Fruit fly (Drosophila melanogaster) whole organism, embryonic: ENCODE measurements around the gene CG5171.
A peak's percentile ranks its signal among the peaks of the same experiment; 100 is the strongest.

Source experiments
- Abd-B ChIP-seq: fragments of 200-800 bp; sonication (Bioruptor generic); optimal IDR thresholded peaks from 2 replicates; lab custom pipeline; 2018; ENCODE audit warnings: missing biosample characterization, mild to moderate bottlenecking, missing genetic modification characterization, moderate library complexity
- CG10267 ChIP-seq: fragments of 200-800 bp; sonication (Bioruptor generic); optimal IDR thresholded peaks from 2 replicates; lab custom pipeline; 2018; ENCODE audit warnings: missing biosample characterization, mild to moderate bottlenecking, missing genetic modification characterization, moderate library complexity
- CG12236 ChIP-seq: fragments of 200-800 bp; sonication (Bioruptor generic); optimal IDR thresholded peaks from 2 replicates; lab custom pipeline; 2016; ENCODE audit warnings: missing biosample characterization, missing genetic modification characterization
- CG12659 ChIP-seq: fragments of 200-800 bp; sonication (Bioruptor generic); optimal IDR thresholded peaks from 3 replicates; lab custom pipeline; 2017; ENCODE audit warnings: mild to moderate bottlenecking, missing biosample characterization, missing genetic modification reagents, missing genetic modification characterization
- CG13624 ChIP-seq: fragments of 200-800 bp; sonication (Bioruptor generic); optimal IDR thresholded peaks from 2 replicates; lab custom pipeline; 2016; ENCODE audit warnings: missing biosample characterization, missing genetic modification characterization
- CG16779 ChIP-seq: fragments of 200-800 bp; sonication (Bioruptor generic); IDR thresholded peaks from 2 replicates; pipeline ENCODE4 v1.3.6; 2022; ENCODE audit warnings: missing biosample characterization, missing genetic modification characterization
- CG17912 ChIP-seq: fragments of 200-800 bp; sonication (Bioruptor generic); optimal IDR thresholded peaks from 2 replicates; lab custom pipeline; 2018; ENCODE audit warnings: missing biosample characterization, mild to moderate bottlenecking, missing genetic modification characterization
- CG1792 ChIP-seq: fragments of 200-800 bp; sonication (Bioruptor generic); optimal IDR thresholded peaks from 2 replicates; lab custom pipeline; 2016; ENCODE audit warnings: missing biosample characterization, missing genetic modification characterization
- CG18011 ChIP-seq: fragments of 200-800 bp; sonication (Bioruptor generic); optimal IDR thresholded peaks from 2 replicates; lab custom pipeline; 2017; ENCODE audit warnings: missing biosample characterization, missing genetic modification characterization, mild to moderate bottlenecking, moderate library complexity, missing genotype
- CG18599 ChIP-seq: fragments of 200-800 bp; sonication (Bioruptor generic); optimal IDR thresholded peaks from 3 replicates; lab custom pipeline; 2017; ENCODE audit warnings: missing biosample characterization, missing genetic modification characterization, mild to moderate bottlenecking, moderate library complexity, missing genetic modification reagents
- CG31224 ChIP-seq: fragments of 200-800 bp; sonication (Bioruptor generic); IDR thresholded peaks from 2 replicates; pipeline ENCODE4 v1.3.6; 2022; ENCODE audit warnings: missing biosample characterization, missing genetic modification characterization
- CG31441 ChIP-seq: fragments of 200-800 bp; sonication (Bioruptor generic); IDR thresholded peaks from 2 replicates; pipeline ENCODE4 v1.3.6; 2022; ENCODE audit warnings: missing biosample characterization, missing genetic modification characterization
- CG32532 ChIP-seq: fragments of 200-800 bp; sonication (Bioruptor generic); IDR thresholded peaks from 2 replicates; pipeline ENCODE4 v1.3.6; 2022; ENCODE audit warnings: missing biosample characterization, missing genetic modification characterization
- CG4617 ChIP-seq: fragments of 200-800 bp; sonication (Bioruptor generic); optimal IDR thresholded peaks from 3 replicates; lab custom pipeline; 2016; ENCODE audit warnings: missing biosample characterization, missing genetic modification characterization, borderline replicate concordance
- CG5953 ChIP-seq: fragments of 200-800 bp; sonication (Bioruptor generic); IDR thresholded peaks from 2 replicates; pipeline ENCODE4 v1.3.6; 2022; ENCODE audit warnings: missing biosample characterization, missing genetic modification characterization
- CG9609 ChIP-seq: fragments of 200-800 bp; sonication (Bioruptor generic); optimal IDR thresholded peaks from 3 replicates; lab custom pipeline; 2016; ENCODE audit warnings: missing biosample characterization, missing genetic modification characterization
- CG9876 ChIP-seq: fragments of 200-800 bp; sonication (Bioruptor generic); optimal IDR thresholded peaks from 2 replicates; lab custom pipeline; 2016; ENCODE audit warnings: missing biosample characterization, missing genetic modification characterization
- Dfd ChIP-seq, 2 experiments: fragments of >200 bp; optimal IDR thresholded peaks; 2 replicates each; lab custom pipeline; 2017; ENCODE audit warnings: missing biosample characterization in 2 of 2, missing genetic modification characterization in 2 of 2
- Fer1 ChIP-seq: fragments of 200-800 bp; sonication (Bioruptor generic); optimal IDR thresholded peaks from 2 replicates; lab custom pipeline; 2017; ENCODE audit warnings: missing biosample characterization, mild to moderate bottlenecking, missing genetic modification characterization
- Fer2 ChIP-seq: fragments of 200-800 bp; sonication (Bioruptor generic); optimal IDR thresholded peaks from 2 replicates; lab custom pipeline; 2018; ENCODE audit warnings: missing biosample characterization, mild to moderate bottlenecking, missing genetic modification characterization, moderate library complexity
- Fer3 ChIP-seq: fragments of 200-800 bp; sonication (Bioruptor generic); optimal IDR thresholded peaks from 2 replicates; lab custom pipeline; 2018; ENCODE audit warnings: missing biosample characterization, mild to moderate bottlenecking, missing genetic modification characterization, moderate library complexity
- HHEX ChIP-seq: fragments of 200-800 bp; sonication (Bioruptor generic); optimal IDR thresholded peaks from 3 replicates; lab custom pipeline; 2017; ENCODE audit warnings: missing biosample characterization, mild to moderate bottlenecking, missing genetic modification characterization, missing genetic modification reagents
- HLH3B ChIP-seq: fragments of 200-800 bp; sonication (Bioruptor generic); IDR thresholded peaks from 2 replicates; pipeline ENCODE4 v1.3.6; 2022; ENCODE audit warnings: missing biosample characterization, missing genetic modification characterization
- HLH54F ChIP-seq: fragments of 200-800 bp; sonication (Bioruptor generic); optimal IDR thresholded peaks from 3 replicates; lab custom pipeline; 2016; ENCODE audit warnings: missing biosample characterization, missing genetic modification characterization
- Hey ChIP-seq: fragments of 200-800 bp; sonication (Bioruptor generic); optimal IDR thresholded peaks from 3 replicates; lab custom pipeline; 2018; ENCODE audit warnings: missing biosample characterization, mild to moderate bottlenecking, missing genetic modification characterization
- Hr78 ChIP-seq, 2 experiments: fragments of 200-800 bp in 1 of 2; fragments of >200 bp in 1 of 2; sonication (Bioruptor generic) in 1 of 2; optimal IDR thresholded peaks; 2 replicates each; lab custom pipeline; 2017 to 2019; ENCODE audit warnings: missing biosample characterization in 2 of 2, missing genetic modification characterization in 2 of 2, mild to moderate bottlenecking in 1 of 2, moderate library complexity in 1 of 2
- NFAT ChIP-seq: fragments of 200-800 bp; sonication (Bioruptor generic); IDR thresholded peaks from 2 replicates; pipeline ENCODE4 v1.3.6; 2022; ENCODE audit warnings: missing biosample characterization, missing genetic modification characterization
- Nf-YA ChIP-seq: fragments of 200-800 bp; sonication (Bioruptor generic); IDR thresholded peaks from 2 replicates; pipeline ENCODE4 v1.3.6; 2022; ENCODE audit warnings: missing biosample characterization, missing genetic modification characterization
- NfI ChIP-seq: fragments of 200-800 bp; sonication (Bioruptor generic); optimal IDR thresholded peaks from 3 replicates; lab custom pipeline; 2018; ENCODE audit warnings: missing biosample characterization, mild to moderate bottlenecking, missing genetic modification characterization, moderate library complexity
- YL-1 ChIP-seq: fragments of 200-800 bp; sonication (Bioruptor generic); optimal IDR thresholded peaks from 3 replicates; lab custom pipeline; 2017; ENCODE audit warnings: missing biosample characterization, mild to moderate bottlenecking, missing genetic modification characterization
- al ChIP-seq: fragments of 200-800 bp; sonication (Bioruptor generic); IDR thresholded peaks from 2 replicates; pipeline ENCODE4 v1.3.6; 2022; ENCODE audit warnings: missing biosample characterization, missing genetic modification characterization
- az2 ChIP-seq: fragments of 200-800 bp; sonication (Bioruptor generic); optimal IDR thresholded peaks from 3 replicates; lab custom pipeline; 2016; ENCODE audit warnings: missing biosample characterization, missing genetic modification characterization
- bsh ChIP-seq, 2 experiments: fragments of 200-800 bp; sonication (Bioruptor generic); optimal IDR thresholded peaks; 2 replicates each; lab custom pipeline; 2017 to 2018; ENCODE audit warnings: mild to moderate bottlenecking in 2 of 2, missing biosample characterization in 2 of 2, missing genetic modification characterization in 2 of 2, moderate library complexity in 1 of 2
- crc ChIP-seq: fragments of 200-800 bp; sonication (Bioruptor generic); optimal IDR thresholded peaks from 2 replicates; lab custom pipeline; 2016; ENCODE audit warnings: missing biosample characterization, missing genetic modification characterization
- dmrt11E ChIP-seq: fragments of 200-800 bp; sonication (Bioruptor generic); optimal IDR thresholded peaks from 3 replicates; lab custom pipeline; 2018; ENCODE audit warnings: missing biosample characterization, mild to moderate bottlenecking, missing genetic modification characterization, moderate library complexity
- eve ChIP-seq, 2 experiments: fragments of >200 bp; optimal IDR thresholded peaks; 2 replicates each; lab custom pipeline; 2017; ENCODE audit warnings: missing biosample characterization in 2 of 2, missing genetic modification characterization in 2 of 2
- ewg ChIP-seq: fragments of 200-800 bp; sonication (Bioruptor generic); optimal IDR thresholded peaks from 3 replicates; lab custom pipeline; 2017; ENCODE audit warnings: mild to moderate bottlenecking, missing biosample characterization, missing genetic modification reagents, missing genetic modification characterization
- fu2 ChIP-seq: fragments of 200-800 bp; sonication (Bioruptor generic); optimal IDR thresholded peaks from 2 replicates; lab custom pipeline; 2016; ENCODE audit warnings: missing biosample characterization, missing genetic modification characterization
- gcm2 ChIP-seq: fragments of 200-800 bp; sonication (Bioruptor generic); optimal IDR thresholded peaks from 2 replicates; lab custom pipeline; 2016; ENCODE audit warnings: missing biosample characterization, missing genetic modification characterization
- grn ChIP-seq: fragments of 200-800 bp; sonication (Bioruptor generic); optimal IDR thresholded peaks from 3 replicates; lab custom pipeline; 2017; ENCODE audit warnings: missing biosample characterization, missing genetic modification characterization
- hbn ChIP-seq: fragments of 200-800 bp; sonication (Bioruptor generic); IDR thresholded peaks from 2 replicates; pipeline ENCODE4 v1.3.6; 2022; ENCODE audit warnings: missing biosample characterization, missing genetic modification characterization; ENCODE audit not compliant: partially characterized antibody
- hkb ChIP-seq, 2 experiments: fragments of 200-800 bp in 1 of 2; fragments of >200 bp in 1 of 2; sonication (Bioruptor generic) in 1 of 2; IDR thresholded peaks in 1 of 2; optimal IDR thresholded peaks in 1 of 2; 2 replicates each; pipeline versions ENCODE4 v1.3.6 to Lab custom; 2017 to 2022; ENCODE audit warnings: missing biosample characterization in 1 of 2, missing genetic modification characterization in 1 of 2
- ind ChIP-seq: fragments of 200-800 bp; sonication (Bioruptor generic); optimal IDR thresholded peaks from 3 replicates; lab custom pipeline; 2016; ENCODE audit warnings: missing biosample characterization, missing genetic modification characterization
- inv ChIP-seq: fragments of 200-800 bp; sonication (Bioruptor generic); IDR thresholded peaks from 2 replicates; pipeline ENCODE4 v1.3.6; 2022; ENCODE audit warnings: missing biosample characterization, missing genetic modification characterization; ENCODE audit not compliant: partially characterized antibody
- rib ChIP-seq: fragments of 200-800 bp; sonication (Bioruptor generic); IDR thresholded peaks from 2 replicates; pipeline ENCODE4 v1.3.6; 2022; ENCODE audit warnings: missing biosample characterization, missing genetic modification characterization
- scrt ChIP-seq: fragments of 200-800 bp; sonication (Bioruptor generic); optimal IDR thresholded peaks from 2 replicates; lab custom pipeline; 2018; ENCODE audit warnings: missing biosample characterization, mild to moderate bottlenecking, missing genetic modification characterization, moderate library complexity
- vnd ChIP-seq: fragments of 200-800 bp; sonication (Bioruptor generic); IDR thresholded peaks from 3 replicates; pipeline ENCODE4 v1.3.6; 2022; ENCODE audit warnings: missing biosample characterization, missing genetic modification characterization; ENCODE audit not compliant: partially characterized antibody
- zen ChIP-seq: fragments of 200-800 bp; sonication (Bioruptor generic); optimal IDR thresholded peaks from 3 replicates; lab custom pipeline; 2018; ENCODE audit warnings: missing biosample characterization, mild to moderate bottlenecking, missing genetic modification characterization, moderate library complexity

Gene CG5171

DNA sequence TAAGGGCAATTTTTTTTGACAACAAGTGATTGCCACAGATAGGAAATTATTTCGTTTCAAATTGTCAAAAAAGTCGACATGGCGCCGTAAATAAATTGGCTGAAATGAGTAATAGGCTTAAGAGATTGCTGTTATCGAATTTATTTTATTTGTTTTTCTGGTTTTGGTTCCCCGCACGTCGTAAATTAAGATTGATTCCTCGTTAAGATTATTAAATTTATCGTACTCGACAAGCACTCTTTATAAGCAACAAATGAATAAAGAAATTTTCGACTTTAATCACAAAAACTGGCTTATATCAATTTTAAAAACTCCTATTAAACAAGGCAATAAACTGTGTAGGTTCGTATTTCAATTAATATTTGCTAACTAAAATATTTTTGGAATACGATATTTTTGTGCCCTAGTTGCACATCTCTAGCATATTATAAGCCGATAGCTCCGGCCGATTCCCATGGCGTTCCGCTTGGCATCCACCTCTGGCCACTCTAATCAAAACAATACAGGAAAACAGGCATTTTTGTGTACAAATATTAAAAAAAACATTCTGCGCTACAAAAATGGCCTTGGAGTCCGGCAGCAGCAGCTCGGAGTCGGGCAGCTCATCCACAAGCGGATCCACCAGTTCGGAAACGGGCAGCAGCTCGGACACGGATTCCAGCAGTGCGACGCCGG is 10.9 kb downstream of the CG5171 start, which contains the start of gene chm (continued):
- TF ChIP-seq eve (GFP tag; optimal IDR thresholded peaks at IDR 0.05; lab: Kevin White, UChicago) = no peak
- 0 out of 2 replicates have a peak, but pooled peaks have one; percentile 42 for TF ChIP-seq al
- TF ChIP-seq NFAT = peak; percentile 67; the same call in 1 of the 2 replicates
- no peak for TF ChIP-seq CG12236 (GFP tag; lab: Kevin White, UChicago)
- TF ChIP-seq Hr78 (GFP tag; optimal IDR thresholded peaks at IDR 0.05; lab: Kevin White, UChicago) = no peak
- no peak for TF ChIP-seq Abd-B
- TF ChIP-seq hkb (optimal IDR thresholded peaks at IDR 0.05; lab: Kevin White, UChicago) = no peak
- no peak for TF ChIP-seq hkb (GFP tag; IDR thresholded peaks at IDR 0.05; lab: Robert Waterston, UW)
- TF ChIP-seq Hey = no peak
- TF ChIP-seq CG32532 = peak; percentile 54
- TF ChIP-seq CG18011 (GFP tag; lab: Kevin White, UChicago) = no peak
- no peak for TF ChIP-seq ewg (GFP tag; lab: Kevin White, UChicago)
- TF ChIP-seq CG5953 (GFP tag; lab: Robert Waterston, UW) = no peak
- peak; percentile 27 for TF ChIP-seq YL-1 (GFP tag; lab: Kevin White, UChicago)
- TF ChIP-seq vnd (GFP tag; lab: Robert Waterston, UW) = peak; percentile 81
- TF ChIP-seq az2 (GFP tag; lab: Kevin White, UChicago) = no peak
- no peak for TF ChIP-seq CG9609
- TF ChIP-seq rib (GFP tag; lab: Robert Waterston, UW) = no peak
- TF ChIP-seq CG9876 (GFP tag; lab: Kevin White, UChicago) = no peak
- peak; percentile 82 for TF ChIP-seq inv
- no peak for TF ChIP-seq gcm2 (GFP tag; lab: Kevin White, UChicago)
- TF ChIP-seq CG1792 (GFP tag; lab: Kevin White, UChicago) = no peak
- TF ChIP-seq dmrt11E (tag; lab: Kevin White, UChicago) = no peak
- TF ChIP-seq Dfd (GFP tag; optimal IDR thresholded peaks at IDR 0.05; lab: Kevin White, UChicago) = no peak
- TF ChIP-seq CG12659 (GFP tag; lab: Kevin White, UChicago) = peak; percentile 52
- no peak for TF ChIP-seq Fer3 (tag; lab: Kevin White, UChicago)
- no peak for TF ChIP-seq crc (GFP tag; lab: Kevin White, UChicago)
- TF ChIP-seq CG17912 = no peak
- TF ChIP-seq CG13624 (GFP tag; lab: Kevin White, UChicago) = peak; percentile 38
- peak; percentile 21 for TF ChIP-seq Fer1 (GFP tag; lab: Kevin White, UChicago)
- peak; percentile 54 for TF ChIP-seq HLH54F (GFP tag; lab: Kevin White, UChicago)
- no peak for TF ChIP-seq zen
- peak; percentile 9 for TF ChIP-seq Fer2 (tag; lab: Kevin White, UChicago)
- no peak for TF ChIP-seq HHEX (GFP tag; lab: Kevin White, UChicago)
- TF ChIP-seq HLH3B (GFP tag; lab: Robert Waterston, UW) = 0 out of 2 replicates have a peak, but pooled peaks have one; percentile 4
- 0 out of 2 replicates have a peak, but pooled peaks have one; percentile 27 for TF ChIP-seq CG31441 (GFP tag; lab: Robert Waterston, UW)
- peak; percentile 4 for TF ChIP-seq fu2 (GFP tag; lab: Kevin White, UChicago)
- no peak for TF ChIP-seq ind (GFP tag; lab: Kevin White, UChicago)
- peak; percentile 89 for TF ChIP-seq hbn (GFP tag; lab: Robert Waterston, UW)
- peak; percentile 8 for TF ChIP-seq NfI (GFP tag; lab: Kevin White, UChicago)
- TF ChIP-seq scrt (GFP tag; lab: Kevin White, UChicago) = no peak
- no peak for TF ChIP-seq Nf-YA (GFP tag; lab: Robert Waterston, UW)
- no peak for TF ChIP-seq grn (GFP tag; lab: Kevin White, UChicago)
- peak; percentile 35 for TF ChIP-seq CG18599 (GFP tag; lab: Kevin White, UChicago)
- TF ChIP-seq bsh (GFP tag; optimal IDR thresholded peaks at IDR 0.05; lab: Kevin White, UChicago) = no peak
- TF ChIP-seq CG10267 (tag; lab: Kevin White, UChicago) = peak; percentile 41
- TF ChIP-seq CG4617 (GFP tag; lab: Kevin White, UChicago) = peak; percentile 69
- TF ChIP-seq CG31224 (GFP tag; lab: Robert Waterston, UW) = no peak
- no peak for TF ChIP-seq CG16779 (GFP tag; lab: Robert Waterston, UW)
